Worm (Caenorhabditis elegans) whole organism, midembryonic: ENCODE results near the gene mip-2.

Source experiments
- flt-1 ChIP-seq: fragments of 200-800 bp; sonication (Bioruptor generic); IDR thresholded peaks from 2 replicates; pipeline ENCODE4 v1.3.6; 2022; ENCODE audit warnings: missing genetic modification characterization, missing compliant biosample characterization
- ztf-29 ChIP-seq: fragments of 200-800 bp; sonication (Bioruptor generic); IDR thresholded peaks from 2 replicates; pipeline ENCODE4 v1.3.6; 2022; ENCODE audit warnings: missing genetic modification reagents, missing genetic modification characterization, missing compliant biosample characterization

DNA sequence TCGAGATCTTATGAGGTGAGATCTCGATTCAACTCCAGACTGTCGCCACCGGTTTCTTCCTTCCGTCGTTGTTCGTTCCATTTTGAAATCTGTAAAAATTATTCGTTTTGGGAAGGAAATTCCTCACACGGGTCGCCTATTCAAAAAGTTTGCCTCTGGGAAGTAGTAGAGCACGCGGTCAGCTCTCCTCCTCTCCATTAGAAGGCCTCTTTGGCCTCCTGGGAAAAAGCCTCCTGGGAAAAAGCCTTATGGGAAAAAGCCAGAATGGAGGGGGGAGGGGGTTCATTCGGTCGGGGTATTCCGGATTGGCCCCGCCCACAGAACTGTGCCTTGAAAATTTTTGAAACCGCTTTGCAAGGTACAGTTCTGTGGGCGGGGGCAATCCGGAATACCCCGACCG, 24.1 kb downstream of the mip-2 start:
- TF ChIP-seq ztf-29 (GFP tag; lab: Robert Waterston, UW) (no peak), flt-1 (GFP tag; lab: Robert Waterston, UW) (no peak)
